Fruit fly (Drosophila melanogaster) whole organism, prepupa: Measurements from ENCODE around the gene Col4a1.

Experiments used
- CG16779 ChIP-seq: fragments of 200-800 bp; sonication (Bioruptor generic); optimal IDR thresholded peaks from 3 replicates; lab custom pipeline; 2017; ENCODE audit warnings: missing biosample characterization, mild to moderate bottlenecking, missing genetic modification characterization
- CG8632 ChIP-seq: fragments of 200-800 bp; sonication (Bioruptor generic); optimal IDR thresholded peaks from 3 replicates; lab custom pipeline; 2016; ENCODE audit warnings: missing biosample characterization, missing genetic modification characterization
- Eip75B ChIP-seq: fragments of 200-800 bp; sonication (Bioruptor generic); optimal IDR thresholded peaks from 3 replicates; lab custom pipeline; 2016; ENCODE audit warnings: missing biosample characterization, missing genetic modification characterization
- Eip78C ChIP-seq: fragments of 200-800 bp; sonication (Bioruptor generic); peaks from one replicate; lab custom pipeline; 2016; ENCODE audit warnings: missing biosample characterization, missing genetic modification characterization
- Sox15 ChIP-seq: fragments of 200-800 bp; sonication (Bioruptor generic); optimal IDR thresholded peaks from 3 replicates; lab custom pipeline; 2016; ENCODE audit warnings: missing biosample characterization, missing genetic modification characterization

DNA sequence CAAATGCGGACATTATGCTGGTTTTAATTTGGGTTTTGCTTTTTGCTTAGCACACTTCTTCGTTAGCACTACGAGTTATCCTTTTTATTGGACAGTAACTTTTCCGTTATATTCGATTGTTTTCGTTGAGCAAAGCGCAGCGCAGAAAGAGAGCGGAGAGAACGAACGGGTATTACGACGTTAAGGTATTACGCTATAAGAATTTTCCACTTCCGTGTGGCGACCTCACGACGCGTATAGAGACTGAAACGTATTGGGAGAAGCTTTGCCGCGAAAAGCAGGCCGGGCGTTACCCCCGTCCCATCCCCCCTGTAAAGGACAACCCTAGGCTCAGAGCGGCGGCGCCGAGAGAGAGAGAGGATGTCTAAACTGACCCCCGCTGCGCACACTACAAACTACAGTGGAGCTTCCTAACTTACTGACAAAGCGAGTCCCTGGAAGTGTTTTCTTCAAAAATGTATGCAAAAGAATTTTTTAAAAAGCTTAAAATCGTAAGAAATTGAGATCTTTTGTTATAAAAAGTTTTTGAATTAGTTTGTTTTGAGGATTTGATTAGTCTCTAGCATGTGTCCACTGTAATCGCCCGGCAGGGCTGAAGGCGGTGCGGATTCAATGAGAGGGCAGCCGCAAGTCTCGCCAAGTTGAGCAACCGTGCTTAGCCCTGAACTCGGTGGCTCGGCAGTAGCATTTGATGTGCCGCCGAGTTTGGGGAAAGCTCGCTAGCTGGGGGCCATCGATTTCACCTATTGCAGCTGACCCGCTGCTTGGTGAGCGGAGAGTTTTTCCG, 24.5 kb upstream of the Col4a1 start:
- TF ChIP-seq CG8632 (peak; percentile 81), Sox15 (GFP tag; lab: Kevin White, UChicago) (peak; percentile 82), CG16779 (peak; percentile 80), Eip75B (GFP tag; lab: Kevin White, UChicago) (peak; percentile 88), Eip78C (peak; percentile 96)
